Fruit fly (Drosophila melanogaster) whole organism, adult: Measurements from ENCODE around the gene Ugt36A1.

ENCODE experiments used
- CG11617 ChIP-seq: fragments of 200-800 bp; sonication (Bioruptor generic); optimal IDR thresholded peaks from 2 replicates; lab custom pipeline; 2017; ENCODE audit warnings: mild to moderate bottlenecking, missing biosample characterization, missing genetic modification reagents, missing genetic modification characterization
- CG12768 ChIP-seq: fragments of 200-800 bp; sonication (Bioruptor generic); optimal IDR thresholded peaks from 2 replicates; lab custom pipeline; 2017; ENCODE audit warnings: missing biosample characterization, missing genetic modification characterization, mild to moderate bottlenecking, moderate library complexity, missing genetic modification reagents
- CG14711 ChIP-seq: fragments of 200-800 bp; sonication (Bioruptor generic); optimal IDR thresholded peaks from 2 replicates; lab custom pipeline; 2018; ENCODE audit warnings: missing biosample characterization, mild to moderate bottlenecking, missing genetic modification characterization, moderate library complexity
- CG1620 ChIP-seq: fragments of 200-800 bp; sonication (Bioruptor generic); optimal IDR thresholded peaks from 2 replicates; lab custom pipeline; 2016; ENCODE audit warnings: missing biosample characterization, missing genetic modification characterization
- CG33017 ChIP-seq: fragments of 200-800 bp; sonication (Bioruptor generic); optimal IDR thresholded peaks from 2 replicates; lab custom pipeline; 2018; ENCODE audit warnings: missing biosample characterization, mild to moderate bottlenecking, missing genetic modification characterization, moderate library complexity
- CG5204 ChIP-seq: fragments of 200-800 bp; sonication (Bioruptor generic); optimal IDR thresholded peaks from 2 replicates; lab custom pipeline; 2016; ENCODE audit warnings: missing biosample characterization, missing genetic modification characterization
- CG7101 ChIP-seq: fragments of 200-800 bp; sonication (Bioruptor generic); optimal IDR thresholded peaks from 2 replicates; lab custom pipeline; 2018; ENCODE audit warnings: missing biosample characterization, mild to moderate bottlenecking, missing genetic modification characterization, moderate library complexity
- Clk ChIP-seq: fragments of 200-800 bp; sonication (Bioruptor generic); optimal IDR thresholded peaks from 2 replicates; lab custom pipeline; 2017; ENCODE audit warnings: missing biosample characterization, missing genetic modification characterization
- Crg-1 ChIP-seq: fragments of 200-800 bp; sonication (Bioruptor generic); optimal IDR thresholded peaks from 2 replicates; lab custom pipeline; 2016; ENCODE audit warnings: missing biosample characterization, missing genetic modification characterization
- Hr96 ChIP-seq: fragments of 200-800 bp; sonication (Bioruptor generic); optimal IDR thresholded peaks from 2 replicates; lab custom pipeline; 2016; ENCODE audit warnings: missing biosample characterization, missing genetic modification characterization
- Mnt ChIP-seq: fragments of 200-800 bp; sonication (Bioruptor generic); optimal IDR thresholded peaks from 2 replicates; lab custom pipeline; 2016; ENCODE audit warnings: missing biosample characterization, mild to moderate bottlenecking, missing genetic modification characterization
- bab1 ChIP-seq: fragments of 200-800 bp; sonication (Bioruptor generic); optimal IDR thresholded peaks from 3 replicates; lab custom pipeline; 2019; ENCODE audit warnings: missing biosample characterization, mild to moderate bottlenecking, missing genetic modification characterization, moderate library complexity
- cic ChIP-seq: fragments of 200-800 bp; sonication (Bioruptor generic); optimal IDR thresholded peaks from 2 replicates; lab custom pipeline; 2017; ENCODE audit warnings: missing biosample characterization, mild to moderate bottlenecking, missing genetic modification characterization, moderate library complexity
- cnc ChIP-seq, 2 experiments: fragments of >200 bp; optimal IDR thresholded peaks; 2 replicates each; lab custom pipeline; 2017
- kay ChIP-seq: fragments of 200-800 bp; sonication (Bioruptor generic); peaks from one replicate; lab custom pipeline; 2016; ENCODE audit warnings: missing biosample characterization, missing genetic modification characterization, borderline replicate concordance
- ovo ChIP-seq: fragments of 200-800 bp; sonication (Bioruptor generic); optimal IDR thresholded peaks from 2 replicates; lab custom pipeline; 2016; ENCODE audit warnings: missing biosample characterization, missing genetic modification characterization
- pad ChIP-seq: fragments of 200-800 bp; sonication (Bioruptor generic); optimal IDR thresholded peaks from 3 replicates; lab custom pipeline; 2017; ENCODE audit warnings: missing biosample characterization, missing genetic modification characterization, mild to moderate bottlenecking, moderate library complexity, missing genetic modification reagents
- tj ChIP-seq: fragments of 200-800 bp; sonication (Bioruptor generic); optimal IDR thresholded peaks from 3 replicates; lab custom pipeline; 2017; ENCODE audit warnings: missing biosample characterization, mild to moderate bottlenecking, missing genetic modification characterization, moderate library complexity
- toe ChIP-seq: fragments of 200-800 bp; sonication (Bioruptor generic); optimal IDR thresholded peaks from 2 replicates; lab custom pipeline; 2016; ENCODE audit warnings: missing biosample characterization, missing genetic modification characterization

The Ugt36A1 gene

dm6 chr2L:3583405-3584295 is 35.2 kb upstream of the Ugt36A1 start:
- TF ChIP-seq pad (GFP tag; lab: Kevin White, UChicago), result no peak
- TF ChIP-seq toe (GFP tag; lab: Kevin White, UChicago), result no peak
- TF ChIP-seq Clk (GFP tag; lab: Kevin White, UChicago), result no peak
- TF ChIP-seq Hr96 (GFP tag; lab: Kevin White, UChicago), result no peak
- peak; percentile 5 for TF ChIP-seq CG5204
- TF ChIP-seq Crg-1 (GFP tag; lab: Kevin White, UChicago), result no peak

dm6 chr2L:3584296-3584671 is 34.6 kb upstream of the Ugt36A1 start:
- TF ChIP-seq pad (GFP tag; lab: Kevin White, UChicago), result no peak
- no peak for TF ChIP-seq Clk (GFP tag; lab: Kevin White, UChicago)
- no peak for TF ChIP-seq toe (GFP tag; lab: Kevin White, UChicago)
- no peak for TF ChIP-seq CG1620 (GFP tag; lab: Kevin White, UChicago)
- no peak for TF ChIP-seq CG5204
- TF ChIP-seq bab1 (GFP tag; lab: Kevin White, UChicago), result no peak
- no peak for TF ChIP-seq cnc (optimal IDR thresholded peaks at IDR 0.05; lab: Kevin White, UChicago)
- TF ChIP-seq Crg-1 (GFP tag; lab: Kevin White, UChicago), result no peak
- TF ChIP-seq CG11617, result no peak
- no peak for TF ChIP-seq cic (GFP tag; lab: Kevin White, UChicago)
- no peak for TF ChIP-seq CG12768 (GFP tag; lab: Kevin White, UChicago)
- no peak for TF ChIP-seq Mnt

dm6 chr2L:3585318-3585717 is 33.6 kb upstream of the Ugt36A1 start:
- no peak for TF ChIP-seq CG7101 (tag; lab: Kevin White, UChicago)
- TF ChIP-seq Mnt, result no peak
- no peak for TF ChIP-seq ovo (GFP tag; lab: Kevin White, UChicago)
- TF ChIP-seq CG5204, result no peak
- TF ChIP-seq toe (GFP tag; lab: Kevin White, UChicago), result no peak
- TF ChIP-seq cic (GFP tag; lab: Kevin White, UChicago), result no peak
- TF ChIP-seq CG11617, result no peak
- no peak for TF ChIP-seq Clk (GFP tag; lab: Kevin White, UChicago)

- TF ChIP-seq Clk (GFP tag; lab: Kevin White, UChicago), result no peak
- no peak for TF ChIP-seq cic (GFP tag; lab: Kevin White, UChicago)
- TF ChIP-seq ovo (GFP tag; lab: Kevin White, UChicago), result no peak
- TF ChIP-seq Crg-1 (GFP tag; lab: Kevin White, UChicago), result no peak
- no peak for TF ChIP-seq CG12768 (GFP tag; lab: Kevin White, UChicago)
- no peak for TF ChIP-seq CG14711
- TF ChIP-seq CG1620 (GFP tag; lab: Kevin White, UChicago), result no peak
- no peak for TF ChIP-seq Hr96 (GFP tag; lab: Kevin White, UChicago)
- no peak for TF ChIP-seq Mnt
- TF ChIP-seq kay (GFP tag; lab: Kevin White, UChicago), result no peak
These were observed 31.6 kb upstream of the Ugt36A1 start for dm6 chr2L:3587286-3587685.

dm6 chr2L:3587907-3588733 is 30.8 kb upstream of the Ugt36A1 start:
- TF ChIP-seq cic (GFP tag; lab: Kevin White, UChicago) (no peak), ovo (GFP tag; lab: Kevin White, UChicago) (no peak), CG14711 (no peak), kay (GFP tag; lab: Kevin White, UChicago) (no peak), Mnt (no peak), pad (GFP tag; lab: Kevin White, UChicago) (no peak), Hr96 (GFP tag; lab: Kevin White, UChicago) (no peak), CG33017 (tag; lab: Kevin White, UChicago) (no peak), Clk (GFP tag; lab: Kevin White, UChicago) (no peak), CG12768 (GFP tag; lab: Kevin White, UChicago) (no peak), CG1620 (GFP tag; lab: Kevin White, UChicago) (no peak), CG11617 (no peak), Crg-1 (GFP tag; lab: Kevin White, UChicago) (no peak), cnc (optimal IDR thresholded peaks at IDR 0.05; lab: Kevin White, UChicago) (no peak)

dm6 chr2L:3588841-3589240 is 30.1 kb upstream of the Ugt36A1 start:
- TF ChIP-seq Crg-1 (GFP tag; lab: Kevin White, UChicago), result no peak
- no peak for TF ChIP-seq CG7101 (tag; lab: Kevin White, UChicago)
- TF ChIP-seq Hr96 (GFP tag; lab: Kevin White, UChicago), result no peak
- no peak for TF ChIP-seq CG5204
- TF ChIP-seq tj, result no peak
- no peak for TF ChIP-seq CG14711
